Fruit fly (Drosophila melanogaster) whole organism, prepupa: Measurements from ENCODE around the gene CG15480.

Experiments used
- Blimp-1 ChIP-seq: fragments of 200-800 bp; sonication (Bioruptor generic); optimal IDR thresholded peaks from 3 replicates; lab custom pipeline; 2017; ENCODE audit warnings: missing biosample characterization, missing genetic modification characterization, mild to moderate bottlenecking, moderate library complexity, missing genetic modification reagents
- CG11762 ChIP-seq: fragments of 200-800 bp; sonication (Bioruptor generic); optimal IDR thresholded peaks from 3 replicates; lab custom pipeline; 2016; ENCODE audit warnings: missing biosample characterization, missing genetic modification characterization; ENCODE audit not compliant: insufficient read depth
- CG1621 ChIP-seq: fragments of 200-800 bp; sonication (Bioruptor generic); optimal IDR thresholded peaks from 3 replicates; lab custom pipeline; 2018; ENCODE audit warnings: missing biosample characterization, mild to moderate bottlenecking, missing genetic modification characterization
- CG16779 ChIP-seq: fragments of 200-800 bp; sonication (Bioruptor generic); optimal IDR thresholded peaks from 3 replicates; lab custom pipeline; 2017; ENCODE audit warnings: missing biosample characterization, mild to moderate bottlenecking, missing genetic modification characterization
- CG4318 ChIP-seq: fragments of 200-800 bp; sonication (Bioruptor generic); optimal IDR thresholded peaks from 3 replicates; lab custom pipeline; 2017; ENCODE audit warnings: missing biosample characterization, mild to moderate bottlenecking, missing genetic modification characterization
- CG6854 ChIP-seq: fragments of 200-800 bp; sonication (Bioruptor generic); optimal IDR thresholded peaks from 2 replicates; lab custom pipeline; 2017; ENCODE audit warnings: missing biosample characterization, mild to moderate bottlenecking, missing genetic modification characterization
- CG8319 ChIP-seq: fragments of 200-800 bp; sonication (Bioruptor generic); optimal IDR thresholded peaks from 3 replicates; lab custom pipeline; 2016; ENCODE audit warnings: missing biosample characterization, missing genetic modification characterization
- Gug ChIP-seq: fragments of 200-800 bp; sonication (Bioruptor generic); IDR thresholded peaks from 2 replicates; pipeline ENCODE4 v1.3.6; 2022; ENCODE audit warnings: missing biosample characterization, missing genetic modification characterization
- Hr4 ChIP-seq: fragments of 200-800 bp; sonication (Bioruptor generic); optimal IDR thresholded peaks from 3 replicates; lab custom pipeline; 2016; ENCODE audit warnings: missing biosample characterization, missing genetic modification characterization
- Sox14 ChIP-seq: fragments of 200-800 bp; sonication (Bioruptor generic); optimal IDR thresholded peaks from 3 replicates; lab custom pipeline; 2016; ENCODE audit warnings: missing biosample characterization, missing genetic modification characterization
- cyc ChIP-seq: fragments of 200-800 bp; sonication (Bioruptor generic); optimal IDR thresholded peaks from 3 replicates; lab custom pipeline; 2016; ENCODE audit warnings: missing biosample characterization, missing genetic modification characterization
- dsx ChIP-seq: fragments of 200-800 bp; optimal IDR thresholded peaks from 3 replicates; lab custom pipeline; 2019; ENCODE audit warnings: missing biosample characterization, mild to moderate bottlenecking, missing genetic modification characterization, moderate library complexity; ENCODE audit not compliant: poor library complexity, severe bottlenecking
- eg ChIP-seq: fragments of 200-800 bp; sonication (Bioruptor generic); IDR thresholded peaks from 3 replicates; pipeline ENCODE4 v1.3.6; 2022; ENCODE audit warnings: missing biosample characterization, missing genetic modification characterization
- svp ChIP-seq: fragments of 200-800 bp; sonication (Bioruptor generic); peaks from one replicate; lab custom pipeline; 2016; ENCODE audit warnings: missing biosample characterization, missing genetic modification characterization

DNA sequence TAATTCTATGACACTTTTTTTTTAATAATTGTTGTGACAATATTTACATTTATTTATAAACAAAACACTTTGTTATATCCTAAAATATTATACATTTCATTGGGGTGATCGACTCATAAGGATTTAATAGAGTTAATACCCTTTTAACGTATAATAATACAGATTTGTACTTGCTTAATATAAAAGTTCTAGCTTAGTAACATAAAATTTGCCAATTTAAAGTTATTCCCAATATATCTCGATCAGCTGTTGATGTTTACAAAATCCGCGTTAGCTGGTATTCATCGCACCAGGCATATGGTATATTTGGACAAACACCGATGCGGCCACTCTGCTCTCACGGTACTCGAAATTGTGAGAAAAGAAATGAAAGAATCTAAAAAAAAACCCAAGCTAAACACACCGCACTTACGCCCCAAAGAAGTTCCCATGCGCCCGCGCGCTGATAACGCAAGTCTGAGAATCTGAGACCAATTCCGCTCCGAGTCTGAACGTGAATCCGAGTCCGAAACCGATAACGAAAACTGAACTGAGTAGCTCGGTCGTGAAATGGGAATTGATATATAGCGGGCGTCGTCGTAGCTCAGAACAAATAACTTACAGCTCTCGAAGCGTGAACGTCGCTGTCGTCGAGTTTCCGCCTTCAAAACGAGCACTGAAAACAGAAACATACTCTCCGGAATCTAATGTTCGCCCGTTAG, 21.5 kb downstream of the CG15480 start, which contains the start of gene Pect:
- TF ChIP-seq Sox14 (no peak), Hr4 (no peak), Blimp-1 (GFP tag; lab: Kevin White, UChicago) (no peak), CG11762 (GFP tag; lab: Kevin White, UChicago) (no peak), CG8319 (GFP tag; lab: Kevin White, UChicago) (no peak), Gug (GFP tag; lab: Robert Waterston, UW) (no peak), CG1621 (tag; lab: Kevin White, UChicago) (no peak), CG16779 (tag; lab: Kevin White, UChicago) (no peak), eg (GFP tag; lab: Robert Waterston, UW) (peak; percentile 37; the same call in 2 of the 3 replicates), cyc (no peak), dsx (GFP tag; lab: Kevin White, UChicago) (no peak), CG4318 (GFP tag; lab: Kevin White, UChicago) (no peak), CG6854 (peak; percentile 67), svp (GFP tag; lab: Kevin White, UChicago) (peak; percentile 73)
